Worm (Caenorhabditis elegans) whole organism, late embryonic: ENCODE measurements around the gene fbxa-160.

Experiments used
- C38D4.7 ChIP-seq: fragments of 200-800 bp; sonication (Bioruptor generic); optimal IDR thresholded peaks from 2 replicates; lab custom pipeline; 2018; ENCODE audit warnings: mild to moderate bottlenecking, missing genetic modification characterization, moderate library complexity, missing compliant biosample characterization
- F13H6.1 ChIP-seq: sonication (generic microtip); optimal IDR thresholded peaks from 2 replicates; lab custom pipeline; 2016; ENCODE audit warnings: missing genetic modification characterization, missing compliant biosample characterization
- Y22D7AL.16 ChIP-seq: sonication (generic microtip); optimal IDR thresholded peaks from 2 replicates; lab custom pipeline; 2016; ENCODE audit warnings: missing genetic modification characterization, missing compliant biosample characterization
- ahr-1 ChIP-seq: sonication (generic microtip); optimal IDR thresholded peaks from 2 replicates; lab custom pipeline; 2016; ENCODE audit warnings: missing genetic modification characterization, missing compliant biosample characterization
- ceh-14 ChIP-seq: sonication (generic microtip); optimal IDR thresholded peaks from 2 replicates; lab custom pipeline; 2016; ENCODE audit warnings: missing genotype, missing genetic modification characterization, missing compliant biosample characterization
- ceh-18 ChIP-seq: sonication (generic microtip); optimal IDR thresholded peaks from 2 replicates; lab custom pipeline; 2016; ENCODE audit warnings: missing genetic modification characterization, missing compliant biosample characterization
- ceh-2 ChIP-seq: sonication (generic microtip); optimal IDR thresholded peaks from 2 replicates; lab custom pipeline; 2016; ENCODE audit warnings: missing genotype, missing genetic modification characterization, missing compliant biosample characterization
- ceh-24 ChIP-seq: sonication (generic microtip); optimal IDR thresholded peaks from 2 replicates; lab custom pipeline; 2016; ENCODE audit warnings: mild to moderate bottlenecking, missing genetic modification characterization, missing compliant biosample characterization
- ceh-31 ChIP-seq: sonication (generic microtip); optimal IDR thresholded peaks from 2 replicates; lab custom pipeline; 2016; ENCODE audit warnings: missing genetic modification characterization, missing compliant biosample characterization
- ceh-34 ChIP-seq: sonication (generic microtip); optimal IDR thresholded peaks from 2 replicates; lab custom pipeline; 2016; ENCODE audit warnings: mild to moderate bottlenecking, missing genetic modification characterization, missing compliant biosample characterization
- ceh-45 ChIP-seq: fragments of 200-800 bp; sonication (Bioruptor generic); IDR thresholded peaks from 2 replicates; pipeline ENCODE4 v1.3.6; 2022; ENCODE audit warnings: missing genetic modification reagents, missing genetic modification characterization, missing compliant biosample characterization
- ceh-9 ChIP-seq: sonication (generic microtip); optimal IDR thresholded peaks from 2 replicates; lab custom pipeline; 2016; ENCODE audit warnings: mild to moderate bottlenecking, missing genetic modification characterization, inconsistent platforms, missing compliant biosample characterization
- dmd-4 ChIP-seq: sonication (generic microtip); optimal IDR thresholded peaks from 2 replicates; lab custom pipeline; 2016; ENCODE audit warnings: borderline replicate concordance, missing genetic modification characterization, missing compliant biosample characterization
- elt-2 ChIP-seq: sonication (generic microtip); optimal IDR thresholded peaks from 2 replicates; lab custom pipeline; 2016; ENCODE audit warnings: missing genetic modification reagents, missing genetic modification characterization, missing compliant biosample characterization
- ets-4 ChIP-seq: sonication (generic microtip); optimal IDR thresholded peaks from 2 replicates; lab custom pipeline; 2016; ENCODE audit warnings: missing genetic modification characterization, missing compliant biosample characterization
- eyg-1 ChIP-seq: sonication (generic microtip); optimal IDR thresholded peaks from 2 replicates; lab custom pipeline; 2016; ENCODE audit warnings: missing genotype, missing genetic modification characterization, missing compliant biosample characterization
- fkh-6 ChIP-seq: sonication (generic microtip); optimal IDR thresholded peaks from 2 replicates; lab custom pipeline; 2016; ENCODE audit warnings: missing genetic modification characterization, missing compliant biosample characterization
- gmeb-2 ChIP-seq: sonication (generic microtip); optimal IDR thresholded peaks from 2 replicates; lab custom pipeline; 2016; ENCODE audit warnings: missing genetic modification characterization, inconsistent platforms, missing compliant biosample characterization
- hlh-30 ChIP-seq: sonication (generic microtip); optimal IDR thresholded peaks from 2 replicates; lab custom pipeline; 2017; ENCODE audit warnings: antibody characterized with exemption, missing genetic modification characterization, missing compliant biosample characterization; ENCODE audit not compliant: insufficient read depth
- hlh-8 ChIP-seq: sonication (generic microtip); optimal IDR thresholded peaks from 2 replicates; lab custom pipeline; 2016; ENCODE audit warnings: missing genotype, missing genetic modification characterization, missing compliant biosample characterization
- lin-11 ChIP-seq: fragments of 200-800 bp; sonication (Bioruptor generic); optimal IDR thresholded peaks from 2 replicates; lab custom pipeline; 2018; ENCODE audit warnings: mild to moderate bottlenecking, missing genetic modification characterization, missing compliant biosample characterization
- nfya-1 ChIP-seq: sonication (generic microtip); optimal IDR thresholded peaks from 2 replicates; lab custom pipeline; 2017; ENCODE audit warnings: missing genetic modification characterization, mild to moderate bottlenecking, missing compliant biosample characterization, antibody characterized with exemption, moderate library complexity
- nhr-11 ChIP-seq: fragments of 150-350 bp; optimal IDR thresholded peaks from 2 replicates; lab custom pipeline; 2014; ENCODE audit warnings: missing biosample characterization, missing genetic modification characterization
- nhr-232 ChIP-seq: sonication (generic microtip); optimal IDR thresholded peaks from 2 replicates; lab custom pipeline; 2016; ENCODE audit warnings: missing genetic modification characterization, missing compliant biosample characterization
- pag-3 ChIP-seq: sonication (generic microtip); optimal IDR thresholded peaks from 2 replicates; lab custom pipeline; 2016; ENCODE audit warnings: missing compliant biosample characterization, missing genetic modification characterization, borderline replicate concordance
- pat-9 ChIP-seq: fragments of 200-800 bp; sonication (Bioruptor generic); optimal IDR thresholded peaks from 2 replicates; lab custom pipeline; 2018; ENCODE audit warnings: mild to moderate bottlenecking, missing genetic modification characterization, moderate library complexity, missing compliant biosample characterization
- pax-1 ChIP-seq: fragments of 150-350 bp; optimal IDR thresholded peaks from 2 replicates; lab custom pipeline; 2014; ENCODE audit warnings: missing biosample characterization, missing genetic modification characterization
- pha-4 ChIP-seq: fragments of 150-350 bp; optimal IDR thresholded peaks from 2 replicates; lab custom pipeline; 2018; ENCODE audit warnings: missing biosample characterization, missing genetic modification reagents, missing genetic modification characterization
- pros-1 ChIP-seq: fragments of 150-350 bp; optimal IDR thresholded peaks from 2 replicates; lab custom pipeline; 2014; ENCODE audit warnings: missing biosample characterization, missing genetic modification reagents, missing genetic modification characterization
- ref-2 ChIP-seq: sonication (generic microtip); optimal IDR thresholded peaks from 2 replicates; lab custom pipeline; 2016; ENCODE audit warnings: missing genetic modification characterization, missing compliant biosample characterization
- sdc-2 ChIP-seq: sonication (generic microtip); optimal IDR thresholded peaks from 2 replicates; lab custom pipeline; 2016; ENCODE audit warnings: missing genotype, missing genetic modification characterization, missing compliant biosample characterization
- sox-2 ChIP-seq: fragments of 200-800 bp; sonication (Bioruptor generic); IDR thresholded peaks from 2 replicates; pipeline ENCODE4 v1.3.6; 2022; ENCODE audit warnings: missing genetic modification reagents, missing genetic modification characterization, missing compliant biosample characterization
- sox-4 ChIP-seq: sonication (generic microtip); optimal IDR thresholded peaks from 2 replicates; lab custom pipeline; 2017; ENCODE audit warnings: mild to moderate bottlenecking, missing genetic modification characterization, inconsistent platforms, missing compliant biosample characterization
- tbx-2 ChIP-seq: sonication (generic microtip); optimal IDR thresholded peaks from 2 replicates; lab custom pipeline; 2016; ENCODE audit warnings: missing genetic modification characterization, missing compliant biosample characterization
- unc-42 ChIP-seq: sonication (generic microtip); optimal IDR thresholded peaks from 2 replicates; lab custom pipeline; 2016; ENCODE audit warnings: missing genotype, missing genetic modification characterization, missing compliant biosample characterization
- unc-55 ChIP-seq: sonication (generic microtip); optimal IDR thresholded peaks from 2 replicates; lab custom pipeline; 2017; ENCODE audit warnings: missing biosample characterization, missing genetic modification reagents, missing genetic modification characterization

fbxa-160 gene

ce11 chrII:1651804-1652203, 27.3 kb upstream of the fbxa-160 start, which contains the start of gene fbxb-16:
Gene fbxb-16, minus strand, starts transcription at chrII:1651904.
- no peak for TF ChIP-seq dmd-4 (tag; lab: Kevin White, UChicago)
- TF ChIP-seq ceh-9 (tag; lab: Kevin White, UChicago) = no peak
- no peak for TF ChIP-seq ahr-1 (tag; lab: Kevin White, UChicago)
- no peak for TF ChIP-seq ceh-14 (tag; lab: Kevin White, UChicago)
- TF ChIP-seq unc-42 = no peak
- TF ChIP-seq ets-4 (tag; lab: Kevin White, UChicago) = no peak
- TF ChIP-seq ceh-45 (GFP tag; lab: Robert Waterston, UW) = no peak
- TF ChIP-seq tbx-2 (tag; lab: Kevin White, UChicago) = no peak
- TF ChIP-seq elt-2 = no peak
- no peak for TF ChIP-seq sox-2
- TF ChIP-seq hlh-30 (tag; lab: Kevin White, UChicago) = no peak
- TF ChIP-seq C38D4.7 (GFP tag; lab: Kevin White, UChicago) = no peak
- no peak for TF ChIP-seq pat-9 (tag; lab: Kevin White, UChicago)
- TF ChIP-seq, all 69 proteins: peak for 0

ce11 chrII:1650502-1650901, 26.0 kb upstream of the fbxa-160 start, which contains the start of gene fbxb-20:
Gene fbxb-20, minus strand, starts transcription at chrII:1650602.
- TF ChIP-seq pat-9 (tag; lab: Kevin White, UChicago) (no peak), ref-2 (tag; lab: Kevin White, UChicago) (no peak), ceh-18 (tag; lab: Kevin White, UChicago) (no peak), gmeb-2 (tag; lab: Kevin White, UChicago) (no peak), pag-3 (tag; lab: Kevin White, UChicago) (no peak), lin-11 (no peak), sox-4 (no peak), pha-4 (tag; lab: Kevin White, UChicago) (no peak), ceh-45 (GFP tag; lab: Robert Waterston, UW) (no peak), ceh-34 (tag; lab: Kevin White, UChicago) (no peak), pros-1 (no peak), fkh-6 (no peak), ahr-1 (tag; lab: Kevin White, UChicago) (no peak)

ce11 chrII:1648768-1649167, 24.3 kb upstream of the fbxa-160 start, which contains the start of gene fbxb-21:
Gene fbxb-21, minus strand, starts transcription at chrII:1648868.
- TF ChIP-seq pax-1 (tag; lab: Kevin White, UChicago) (no peak), unc-55 (GFP tag; lab: Kevin White, UChicago) (no peak)
- TF ChIP-seq, all 69 proteins: peak for 0

- TF ChIP-seq sox-2 = no peak
- TF ChIP-seq pha-4 (tag; lab: Kevin White, UChicago) = no peak
- TF ChIP-seq Y22D7AL.16 = no peak
- no peak for TF ChIP-seq ceh-24
- no peak for TF ChIP-seq nhr-232 (tag; lab: Kevin White, UChicago)
- no peak for TF ChIP-seq eyg-1 (tag; lab: Kevin White, UChicago)
- no peak for TF ChIP-seq F13H6.1 (tag; lab: Kevin White, UChicago)
- no peak for TF ChIP-seq tbx-2 (tag; lab: Kevin White, UChicago)
- TF ChIP-seq sdc-2 (tag; lab: Kevin White, UChicago) = no peak
- TF ChIP-seq gmeb-2 (tag; lab: Kevin White, UChicago) = no peak
- no peak for TF ChIP-seq ceh-31 (tag; lab: Kevin White, UChicago)
- no peak for TF ChIP-seq ceh-2 (tag; lab: Kevin White, UChicago)
- no peak for TF ChIP-seq nfya-1 (tag; lab: Kevin White, UChicago)
- no peak for TF ChIP-seq hlh-8 (tag; lab: Kevin White, UChicago)
- no peak for TF ChIP-seq nhr-11 (tag; lab: Kevin White, UChicago)
- TF ChIP-seq C38D4.7 (GFP tag; lab: Kevin White, UChicago) = no peak
These were observed 21.7 kb upstream of the fbxa-160 start, which contains the start of gene ZC204.17 for ce11 chrII:1646199-1646598. Gene ZC204.17, minus strand, starts transcription at chrII:1646299.
